Worm (Caenorhabditis elegans) whole organism, L4 larva: ENCODE data around the gene cah-4.

Source experiments
- F10B5.3 ChIP-seq: sonication (generic microtip); optimal IDR thresholded peaks from 2 replicates; lab custom pipeline; 2016; ENCODE audit warnings: mild to moderate bottlenecking, missing genetic modification characterization, missing compliant biosample characterization
- F26F4.8 ChIP-seq: fragments of 200-800 bp; sonication (Bioruptor generic); conservative IDR thresholded peaks from 2 replicates; pipeline ENCODE4 v1.3.6; 2022; ENCODE audit warnings: missing genetic modification characterization, missing compliant biosample characterization
- R02D3.7 ChIP-seq: fragments of 150-350 bp; sonication (generic microtip); optimal IDR thresholded peaks from 3 replicates; lab custom pipeline; 2014; ENCODE audit warnings: missing biosample characterization, missing genetic modification characterization
- T20F7.1 ChIP-seq: fragments of 200-800 bp; sonication (Bioruptor generic); optimal IDR thresholded peaks from 2 replicates; lab custom pipeline; 2018; ENCODE audit warnings: mild to moderate bottlenecking, missing genetic modification characterization, missing compliant biosample characterization
- T26A8.4 ChIP-seq: fragments of 200-800 bp; sonication (Bioruptor generic); IDR thresholded peaks from 2 replicates; pipeline ENCODE4 v1.3.6; 2022; ENCODE audit warnings: missing genetic modification characterization, missing compliant biosample characterization
- ZK546.5 ChIP-seq, 2 experiments: sonication (generic microtip); optimal IDR thresholded peaks; 2 replicates each; lab custom pipeline; 2017; ENCODE audit warnings: missing biosample characterization in 2 of 2, missing genetic modification characterization in 2 of 2
- aha-1 ChIP-seq: fragments of 150-350 bp; peaks from one replicate; lab custom pipeline; 2014; ENCODE audit warnings: missing biosample characterization, missing genetic modification characterization
- aly-2 ChIP-seq: sonication (generic microtip); optimal IDR thresholded peaks from 2 replicates; lab custom pipeline; 2018; ENCODE audit warnings: missing biosample characterization, missing genetic modification characterization
- ama-1 ChIP-seq: fragments of 150-350 bp; optimal IDR thresholded peaks from 2 replicates; lab custom pipeline; 2014; ENCODE audit warnings: inconsistent platforms, mixed read lengths
- attf-4 ChIP-seq: sonication (generic microtip); optimal IDR thresholded peaks from 3 replicates; lab custom pipeline; 2017; ENCODE audit warnings: missing biosample characterization, missing genetic modification characterization
- ceh-44 ChIP-seq: fragments of 200-800 bp; sonication (Bioruptor generic); IDR thresholded peaks from 2 replicates; pipeline ENCODE4 v1.3.6; 2022; ENCODE audit warnings: missing genetic modification reagents, missing genetic modification characterization, missing compliant biosample characterization
- ceh-62 ChIP-seq: sonication (generic microtip); optimal IDR thresholded peaks from 2 replicates; lab custom pipeline; 2017; ENCODE audit warnings: missing biosample characterization, missing genetic modification characterization
- daf-16 ChIP-seq, 3 experiments: sonication (generic microtip); optimal IDR thresholded peaks; 2 replicates each; lab custom pipeline; 2016 to 2017; ENCODE audit warnings: missing genetic modification characterization in 3 of 3, missing genetic modification reagents in 3 of 3, mild to moderate bottlenecking in 2 of 3, missing compliant biosample characterization in 2 of 3, missing biosample characterization in 1 of 3, moderate library complexity in 1 of 3
- daf-8 ChIP-seq: fragments of 200-800 bp; sonication (Bioruptor generic); IDR thresholded peaks from 2 replicates; pipeline ENCODE4 v1.3.6; 2022; ENCODE audit warnings: missing genetic modification characterization, missing compliant biosample characterization
- dmd-6 ChIP-seq: fragments of 200-800 bp; sonication (Bioruptor generic); IDR thresholded peaks from 2 replicates; pipeline ENCODE4 v1.3.6; 2022; ENCODE audit warnings: missing genetic modification reagents, missing genetic modification characterization, missing compliant biosample characterization
- dmd-9 ChIP-seq: fragments of 200-800 bp; sonication (Bioruptor generic); IDR thresholded peaks from 2 replicates; pipeline ENCODE4 v1.3.6; 2022; ENCODE audit warnings: missing genetic modification reagents, missing genetic modification characterization, missing compliant biosample characterization
- dpl-1 ChIP-seq: fragments of 150-350 bp; optimal IDR thresholded peaks from 2 replicates; lab custom pipeline; 2014; ENCODE audit warnings: missing biosample characterization, missing genetic modification reagents, missing genetic modification characterization
- dve-1 ChIP-seq: sonication (generic microtip); optimal IDR thresholded peaks from 2 replicates; lab custom pipeline; 2017; ENCODE audit warnings: antibody characterized with exemption, mild to moderate bottlenecking, missing genetic modification characterization, missing compliant biosample characterization; ENCODE audit not compliant: insufficient read depth
- fkh-10 ChIP-seq: fragments of 150-350 bp; optimal IDR thresholded peaks from 2 replicates; lab custom pipeline; 2014; ENCODE audit warnings: missing biosample characterization, missing genetic modification reagents, missing genetic modification characterization
- fos-1 ChIP-seq: fragments of 150-350 bp; optimal IDR thresholded peaks from 2 replicates; lab custom pipeline; 2014; ENCODE audit warnings: missing biosample characterization, missing genetic modification characterization
- gei-8 ChIP-seq: fragments of 200-800 bp; sonication (Bioruptor generic); optimal IDR thresholded peaks from 2 replicates; lab custom pipeline; 2018; ENCODE audit warnings: mild to moderate bottlenecking, missing genetic modification characterization, missing compliant biosample characterization
- hif-1 ChIP-seq, 2 experiments: sonication (generic microtip); optimal IDR thresholded peaks; 2 replicates each; lab custom pipeline; 2016 to 2017; ENCODE audit warnings: missing compliant biosample characterization in 2 of 2, missing genetic modification characterization in 2 of 2, missing genetic modification reagents in 2 of 2, missing genotype in 2 of 2, mild to moderate bottlenecking in 1 of 2
- lim-7 ChIP-seq: fragments of 200-800 bp; sonication (Bioruptor generic); IDR thresholded peaks from 2 replicates; pipeline ENCODE4 v1.3.6; 2022; ENCODE audit warnings: missing genetic modification characterization, missing compliant biosample characterization
- lin-13 ChIP-seq: fragments of 150-350 bp; optimal IDR thresholded peaks from 2 replicates; lab custom pipeline; 2014; ENCODE audit warnings: missing biosample characterization, missing genetic modification reagents, missing genetic modification characterization
- lin-38 ChIP-seq: fragments of 200-800 bp; sonication (Bioruptor generic); IDR thresholded peaks from 2 replicates; pipeline ENCODE4 v1.3.6; 2022; ENCODE audit warnings: missing genetic modification reagents, missing genetic modification characterization, missing compliant biosample characterization
- lin-39 ChIP-seq: fragments of 150-350 bp; optimal IDR thresholded peaks from 2 replicates; lab custom pipeline; 2014; ENCODE audit warnings: missing biosample characterization, missing genetic modification reagents, missing genetic modification characterization
- lsy-2 ChIP-seq, 2 experiments: fragments of 150-350 bp in 1 of 2; sonication (generic microtip) in 1 of 2; optimal IDR thresholded peaks; 2 replicates each; lab custom pipeline; 2014 to 2017; ENCODE audit warnings: missing biosample characterization in 2 of 2, missing genetic modification characterization in 2 of 2
- mdl-1 ChIP-seq, 2 experiments: fragments of 150-350 bp in 1 of 2; sonication (generic microtip) in 1 of 2; optimal IDR thresholded peaks; 2 replicates each; lab custom pipeline; 2014 to 2017; ENCODE audit warnings: missing biosample characterization in 2 of 2, missing genetic modification characterization in 2 of 2
- mdt-29 ChIP-seq: fragments of 200-800 bp; sonication (Bioruptor generic); IDR thresholded peaks from 2 replicates; pipeline ENCODE4 v1.3.6; 2022; ENCODE audit warnings: missing genetic modification reagents, missing genetic modification characterization, missing compliant biosample characterization
- mep-1 ChIP-seq: fragments of 150-350 bp; sonication (generic microtip); optimal IDR thresholded peaks from 3 replicates; lab custom pipeline; 2014; ENCODE audit warnings: missing biosample characterization, missing genetic modification characterization
- nhr-102 ChIP-seq: sonication (generic microtip); optimal IDR thresholded peaks from 2 replicates; lab custom pipeline; 2016; ENCODE audit warnings: mild to moderate bottlenecking, missing genetic modification characterization, moderate library complexity, missing compliant biosample characterization
- nhr-111 ChIP-seq: fragments of 200-800 bp; sonication (Bioruptor generic); optimal IDR thresholded peaks from 2 replicates; lab custom pipeline; 2018; ENCODE audit warnings: mild to moderate bottlenecking, missing genetic modification characterization, missing compliant biosample characterization
- nhr-237 ChIP-seq: sonication (generic microtip); optimal IDR thresholded peaks from 2 replicates; lab custom pipeline; 2017; ENCODE audit warnings: missing biosample characterization, missing genetic modification characterization
- nhr-25 ChIP-seq: sonication (generic microtip); optimal IDR thresholded peaks from 2 replicates; lab custom pipeline; 2017; ENCODE audit warnings: missing genetic modification characterization, mild to moderate bottlenecking, missing compliant biosample characterization, antibody characterized with exemption, moderate library complexity, borderline replicate concordance; ENCODE audit not compliant: insufficient read depth
- nhr-41 ChIP-seq: fragments of 200-800 bp; sonication (Bioruptor generic); IDR thresholded peaks from 2 replicates; pipeline ENCODE4 v1.3.6; 2022; ENCODE audit warnings: missing genetic modification reagents, missing genetic modification characterization, missing compliant biosample characterization
- nhr-42 ChIP-seq: fragments of 200-800 bp; sonication (Bioruptor generic); IDR thresholded peaks from 2 replicates; pipeline ENCODE4 v1.3.6; 2022; ENCODE audit warnings: missing genetic modification characterization, missing compliant biosample characterization
- nhr-6 ChIP-seq: fragments of 150-350 bp; optimal IDR thresholded peaks from 2 replicates; lab custom pipeline; 2014; ENCODE audit warnings: missing biosample characterization, missing genetic modification characterization
- pha-4 ChIP-seq, 2 experiments: fragments of 150-350 bp in 1 of 2; fragments of 200-800 bp in 1 of 2; sonication (Bioruptor generic) in 1 of 2; IDR thresholded peaks in 1 of 2; optimal IDR thresholded peaks in 1 of 2; 2 replicates each; pipeline versions ENCODE4 v1.3.6 to Lab custom; 2014 to 2022; ENCODE audit warnings: missing genetic modification characterization in 2 of 2, missing genetic modification reagents in 2 of 2, missing biosample characterization in 1 of 2, missing compliant biosample characterization in 1 of 2
- rbr-2 ChIP-seq: sonication (generic microtip); optimal IDR thresholded peaks from 2 replicates; lab custom pipeline; 2016; ENCODE audit warnings: missing genotype, missing genetic modification characterization, missing compliant biosample characterization
- saeg-2 ChIP-seq: fragments of 200-800 bp; sonication (Bioruptor generic); IDR thresholded peaks from 2 replicates; pipeline ENCODE4 v1.3.6; 2022; ENCODE audit warnings: missing genetic modification reagents, missing genetic modification characterization, missing compliant biosample characterization
- set-16 ChIP-seq: fragments of 200-800 bp; sonication (Bioruptor generic); IDR thresholded peaks from 2 replicates; pipeline ENCODE4 v1.3.6; 2022; ENCODE audit warnings: missing genetic modification reagents, missing genetic modification characterization, missing compliant biosample characterization
- skn-1 ChIP-seq: fragments of 150-350 bp; optimal IDR thresholded peaks from 2 replicates; lab custom pipeline; 2014; ENCODE audit warnings: missing biosample characterization, missing genetic modification characterization
- spr-3 ChIP-seq: fragments of 200-800 bp; sonication (Bioruptor generic); optimal IDR thresholded peaks from 2 replicates; lab custom pipeline; 2018; ENCODE audit warnings: mild to moderate bottlenecking, missing genetic modification characterization, missing compliant biosample characterization
- tra-1 ChIP-seq: fragments of 200-800 bp; sonication (Bioruptor generic); IDR thresholded peaks from 2 replicates; pipeline ENCODE4 v1.3.6; 2022; ENCODE audit warnings: missing genetic modification reagents, missing genetic modification characterization, missing compliant biosample characterization
- unc-62 ChIP-seq, 3 experiments: fragments of 150-350 bp in 1 of 3; sonication (generic microtip); optimal IDR thresholded peaks in 2 of 3; peaks in 1 of 3; 1 replicate in 1 of 3; 2 replicates in 2 of 3; lab custom pipeline; 2014 to 2017; ENCODE audit warnings: missing biosample characterization in 3 of 3, missing genetic modification characterization in 3 of 3, missing genetic modification reagents in 3 of 3, missing genotype in 1 of 3
- zfp-2 ChIP-seq: sonication (generic microtip); optimal IDR thresholded peaks from 2 replicates; lab custom pipeline; 2016; ENCODE audit warnings: mild to moderate bottlenecking, missing genetic modification characterization, missing compliant biosample characterization
- zfp-3 ChIP-seq: fragments of 200-800 bp; sonication (Bioruptor generic); conservative IDR thresholded peaks from 2 replicates; pipeline ENCODE4 v1.3.6; 2022; ENCODE audit warnings: missing genetic modification reagents, missing genetic modification characterization, missing compliant biosample characterization
- zip-2 ChIP-seq: fragments of 150-350 bp; optimal IDR thresholded peaks from 2 replicates; lab custom pipeline; 2014; ENCODE audit warnings: missing biosample characterization, missing genetic modification characterization

Gene cah-4

ce11 chrX:13518861-13519713 lies 23.3 kb upstream of the cah-4 start, which contains the start of the genes cdk-4 and F18H3.1 (continued):
- TF ChIP-seq nhr-6 (tag; lab: Kevin White, UChicago) (no peak), skn-1 (tag; lab: Kevin White, UChicago) (no peak), nhr-42 (GFP tag; lab: Robert Waterston, UW) (no peak), tra-1 (GFP tag; lab: Robert Waterston, UW) (no peak), ceh-44 (no peak), aly-2 (tag; lab: Kevin White, UChicago) (no peak), lin-13 (GFP tag; lab: Kevin White, UChicago) (no peak), F26F4.8 (GFP tag; lab: Robert Waterston, UW) (no peak), dve-1 (no peak), ceh-62 (tag; lab: Kevin White, UChicago) (no peak), ama-1 (lab: Kevin White, UChicago) (no peak), daf-8 (GFP tag; lab: Robert Waterston, UW) (no peak), set-16 (GFP tag; lab: Robert Waterston, UW) (peak; percentile 45; the same call in 1 of the 2 replicates), nhr-102 (tag; lab: Kevin White, UChicago) (no peak), dmd-6 (GFP tag; lab: Robert Waterston, UW) (0 out of 2 replicates have a peak, but pooled peaks have one; percentile 15), mdt-29 (no peak), mep-1 (peak; percentile 30), lsy-2 (tag; optimal IDR thresholded peaks at IDR 0.05; lab: Kevin White, UChicago) (peak in 1 of 2 experiments; percentile 59), fkh-10 (no peak), nhr-41 (GFP tag; lab: Robert Waterston, UW) (no peak), daf-16 (GFP tag; optimal IDR thresholded peaks at IDR 0.05; lab: Kevin White, UChicago) (no peak), daf-16 (tag; optimal IDR thresholded peaks at IDR 0.05; lab: Kevin White, UChicago) (peak; percentile 39), hif-1 (tag; optimal IDR thresholded peaks at IDR 0.05; lab: Kevin White, UChicago) (peak in 1 of 2 experiments; percentile 16), lin-39 (tag; lab: Kevin White, UChicago) (no peak), saeg-2 (GFP tag; lab: Robert Waterston, UW) (no peak), ZK546.5 (tag; optimal IDR thresholded peaks at IDR 0.05; lab: Kevin White, UChicago) (no peak), T20F7.1 (GFP tag; lab: Kevin White, UChicago) (no peak), nhr-237 (tag; lab: Kevin White, UChicago) (no peak), zip-2 (tag; lab: Kevin White, UChicago) (no peak), aha-1 (tag; lab: Kevin White, UChicago) (no peak), gei-8 (GFP tag; lab: Kevin White, UChicago) (no peak), unc-62 (GFP tag; optimal IDR thresholded peaks at IDR 0.05 in 1 of 2; lab: Kevin White, UChicago) (peak in 1 of 2 experiments; percentile 99), unc-62 (tag; optimal IDR thresholded peaks at IDR 0.05; lab: Kevin White, UChicago) (no peak), mdl-1 (tag; optimal IDR thresholded peaks at IDR 0.05; lab: Kevin White, UChicago) (peak in 1 of 2 experiments; percentile 13), lim-7 (GFP tag; lab: Robert Waterston, UW) (no peak), nhr-25 (tag; lab: Kevin White, UChicago) (no peak), zfp-2 (tag; lab: Kevin White, UChicago) (no peak), nhr-111 (GFP tag; lab: Kevin White, UChicago) (no peak), lin-38 (peak; percentile 62), F10B5.3 (tag; lab: Kevin White, UChicago) (no peak), zfp-3 (GFP tag; lab: Robert Waterston, UW) (no peak), rbr-2 (tag; lab: Kevin White, UChicago) (peak; percentile 27), dpl-1 (GFP tag; lab: Kevin White, UChicago) (peak; percentile 34), fos-1 (tag; lab: Kevin White, UChicago) (no peak), attf-4 (tag; lab: Kevin White, UChicago) (no peak), dmd-9 (GFP tag; lab: Robert Waterston, UW) (no peak), R02D3.7 (no peak), spr-3 (GFP tag; lab: Kevin White, UChicago) (no peak), pha-4 (GFP tag; IDR thresholded peaks at IDR 0.05; lab: Robert Waterston, UW) (no peak), pha-4 (tag; optimal IDR thresholded peaks at IDR 0.05; lab: Kevin White, UChicago) (no peak), T26A8.4 (GFP tag; lab: Robert Waterston, UW) (no peak)
